Worm (Caenorhabditis elegans): ENCODE measurements around the gene srg-58.

DNA sequence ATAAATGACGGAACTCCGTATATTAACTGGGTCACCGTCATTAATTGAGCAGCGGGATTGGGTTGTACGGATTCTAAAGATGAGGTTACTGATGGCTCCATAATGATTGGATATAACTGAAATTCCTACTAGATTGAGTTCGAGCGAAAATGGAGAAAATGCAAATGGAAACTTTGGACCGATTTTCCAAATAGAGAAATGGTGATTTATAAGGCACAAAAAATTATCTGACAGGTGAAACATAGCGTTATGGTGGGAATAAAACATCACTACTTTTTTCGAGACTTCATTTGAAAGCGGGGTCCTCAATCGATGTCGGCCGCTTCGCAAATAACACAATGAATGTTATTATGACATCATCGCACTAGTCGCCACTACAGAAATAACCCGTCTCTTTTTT is 36.8 kb downstream of the srg-58 start, which contains the start of gene srg-60:
- TF ChIP-seq ztf-11 (tag; optimal IDR thresholded peaks at IDR 0.05) (no peak), lin-13 (GFP tag; optimal IDR thresholded peaks at IDR 0.05) (no peak), unc-62 (GFP tag; optimal IDR thresholded peaks at IDR 0.05) (no peak), blmp-1 (tag; optimal IDR thresholded peaks at IDR 0.05; ENCODE audit: insufficient read depth) (no peak), nhr-11 (tag; optimal IDR thresholded peaks at IDR 0.05) (no peak), lin-39 (tag; optimal IDR thresholded peaks at IDR 0.05) (no peak), sma-3 (GFP tag; optimal IDR thresholded peaks at IDR 0.05) (no peak), unc-39 (tag; optimal IDR thresholded peaks at IDR 0.05) (no peak), lsy-2 (tag; optimal IDR thresholded peaks at IDR 0.05) (no peak), sem-4 (tag; optimal IDR thresholded peaks at IDR 0.05) (no peak), nhr-12 (tag; optimal IDR thresholded peaks at IDR 0.05) (no peak), ztf-4 (tag; optimal IDR thresholded peaks at IDR 0.05) (no peak), ama-1 (optimal IDR thresholded peaks at IDR 0.05) (no peak)
